Worm (Caenorhabditis elegans) whole organism, mixed stage, embryonic: Measurements from ENCODE around the gene myo-5.

Experiments
- mep-1 ChIP-seq: fragments of 150-350 bp; optimal IDR thresholded peaks from 2 replicates; lab custom pipeline; 2017; ENCODE audit warnings: missing biosample characterization, missing genetic modification reagents, missing genetic modification characterization, inconsistent platforms
- nhr-2 ChIP-seq: fragments of 150-350 bp; optimal IDR thresholded peaks from 2 replicates; lab custom pipeline; 2014; ENCODE audit warnings: missing biosample characterization, missing genetic modification characterization
- unc-62 ChIP-seq: fragments of 150-350 bp; optimal IDR thresholded peaks from 2 replicates; lab custom pipeline; 2014; ENCODE audit warnings: missing biosample characterization, missing genetic modification reagents, missing genetic modification characterization
- ztf-11 ChIP-seq: fragments of 150-350 bp; optimal IDR thresholded peaks from 2 replicates; lab custom pipeline; 2014; ENCODE audit warnings: missing biosample characterization, missing genetic modification characterization

DNA sequence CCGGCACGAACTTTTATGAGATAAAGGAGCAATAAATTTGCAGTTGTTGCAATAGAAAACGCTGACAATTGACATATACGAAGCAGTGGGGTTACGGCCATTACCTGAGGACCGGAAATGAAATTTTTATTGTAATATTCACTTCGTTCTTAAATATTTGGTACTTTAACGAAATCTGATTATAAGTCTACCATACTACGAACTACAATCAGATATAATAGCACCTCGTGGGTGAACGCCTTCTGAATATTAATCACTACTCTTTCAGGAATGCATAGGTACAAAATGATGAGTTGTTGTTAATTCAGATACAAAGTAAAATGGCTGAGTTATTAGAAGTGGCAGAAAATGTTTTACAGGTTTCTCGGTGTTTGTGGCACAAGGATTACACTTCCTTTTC is 16.4 kb upstream of the myo-5 start, which contains the start of gene str-129:
- TF ChIP-seq unc-62 (GFP tag; lab: Kevin White, UChicago), result no peak
- TF ChIP-seq ztf-11 (tag; lab: Kevin White, UChicago), result no peak
- TF ChIP-seq mep-1 (tag; lab: Kevin White, UChicago), result no peak
- no peak for TF ChIP-seq nhr-2 (tag; lab: Kevin White, UChicago)
